Fruit fly (Drosophila melanogaster) Kc167 (cell line): Measurements from ENCODE around the gene CG3071.

Experiments
- Myc ChIP-seq: fragments of >200 bp; optimal IDR thresholded peaks from 2 replicates; lab custom pipeline; 2017; ENCODE audit warnings: missing external identifiers
- Sin3A ChIP-seq: fragments of >200 bp; optimal IDR thresholded peaks from 2 replicates; lab custom pipeline; 2018; ENCODE audit warnings: missing external identifiers
- h ChIP-seq: fragments of >200 bp; optimal IDR thresholded peaks from 3 replicates; lab custom pipeline; 2018; ENCODE audit warnings: missing external identifiers
- insv ChIP-seq: fragments of >200 bp; optimal IDR thresholded peaks from 3 replicates; lab custom pipeline; 2018; ENCODE audit warnings: missing external identifiers
- psq ChIP-seq: fragments of >200 bp; optimal IDR thresholded peaks from 2 replicates; lab custom pipeline; 2017; ENCODE audit warnings: missing external identifiers
- ttk ChIP-seq: sonication (Bioruptor generic); optimal IDR thresholded peaks from 2 replicates; lab custom pipeline; 2017; ENCODE audit warnings: missing external identifiers

Gene CG3071

DNA sequence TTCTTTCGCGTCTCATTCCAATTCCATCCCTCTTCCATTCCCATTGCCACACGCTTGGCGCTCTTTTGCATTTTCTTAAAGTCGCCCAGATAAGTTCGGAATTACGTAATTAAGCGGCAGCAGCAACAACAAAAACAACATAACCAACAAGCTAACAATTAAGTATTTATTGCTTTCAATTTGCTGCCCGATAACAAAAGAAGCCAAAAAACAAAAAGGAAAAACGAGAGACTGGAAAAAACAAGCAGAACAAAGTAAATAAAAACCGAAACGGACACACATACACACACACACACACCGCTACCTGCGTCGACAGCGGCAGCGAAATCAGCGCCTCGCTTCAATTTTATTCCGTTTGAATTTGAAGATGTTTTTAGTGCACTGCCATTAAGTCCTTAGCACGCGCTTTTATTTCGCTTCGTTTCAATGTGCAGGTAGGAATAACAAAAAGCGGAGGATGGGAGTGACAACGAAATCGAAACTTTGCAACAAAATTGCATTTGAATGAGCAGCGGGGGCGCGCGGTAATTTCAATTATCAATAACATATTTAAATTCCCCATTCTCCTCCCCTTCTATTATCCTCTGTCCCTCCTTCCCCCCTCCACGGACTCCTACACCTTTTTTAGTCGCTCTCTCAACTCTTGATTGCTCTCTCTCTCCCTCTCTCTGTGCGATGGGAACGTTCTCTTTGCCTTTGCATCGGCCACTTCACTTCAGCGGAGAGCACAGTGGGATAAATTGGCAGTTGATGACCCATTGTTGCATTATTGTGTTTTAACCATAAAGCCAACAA, 33.0 kb downstream of the CG3071 start, which contains the start of gene Raf:
Gene Raf (plus strand): TSS at position 32 of the 795 bp plus-strand sequence.
- TF ChIP-seq h (no peak), psq (lab: Kevin White, UChicago) (no peak), Myc (lab: Kevin White, UChicago) (no peak), insv (lab: Kevin White, UChicago) (no peak), ttk (no peak), Sin3A (lab: Kevin White, UChicago) (no peak)

DNA sequence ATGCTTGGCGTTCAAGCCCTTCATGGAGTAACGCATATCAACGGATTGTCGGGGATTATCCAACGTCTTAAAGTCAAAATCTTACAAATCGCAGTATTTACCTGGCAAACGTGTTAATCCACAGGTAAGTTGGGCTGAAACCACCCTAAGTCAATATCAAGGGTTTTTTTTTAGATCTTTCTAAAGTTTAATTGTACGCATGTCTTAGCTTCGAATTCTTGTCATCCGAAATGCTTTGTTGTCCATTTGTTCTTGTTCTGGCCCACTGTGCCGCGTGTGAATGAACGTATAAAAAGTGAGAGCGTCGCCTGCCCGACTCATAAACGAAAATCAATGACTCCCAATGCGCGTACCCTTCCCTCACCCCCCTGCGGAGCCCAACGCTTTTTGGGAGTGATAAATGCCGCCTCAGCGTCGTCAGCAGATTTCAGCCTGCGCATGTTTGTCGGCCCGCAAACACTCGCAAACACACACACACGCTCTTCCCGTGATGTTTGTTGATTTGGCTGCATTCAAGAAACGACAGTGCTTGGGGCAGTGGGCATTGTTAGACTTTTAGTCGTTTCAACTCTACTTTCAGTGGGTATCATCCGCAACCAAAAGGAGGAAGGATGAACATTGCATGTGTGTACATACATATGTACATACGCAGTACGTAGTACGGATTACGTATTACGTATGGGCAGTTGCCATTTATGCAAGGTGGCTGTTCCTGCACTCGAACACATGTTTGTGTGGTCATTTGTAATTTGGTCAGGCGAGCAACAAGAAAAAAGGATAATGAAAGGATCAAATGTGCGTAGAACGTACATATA, 33.8 kb downstream of the CG3071 start:
- TF ChIP-seq Myc (lab: Kevin White, UChicago) (no peak), insv (lab: Kevin White, UChicago) (no peak), psq (lab: Kevin White, UChicago) (no peak), ttk (no peak), h (no peak), Sin3A (lab: Kevin White, UChicago) (no peak)

DNA sequence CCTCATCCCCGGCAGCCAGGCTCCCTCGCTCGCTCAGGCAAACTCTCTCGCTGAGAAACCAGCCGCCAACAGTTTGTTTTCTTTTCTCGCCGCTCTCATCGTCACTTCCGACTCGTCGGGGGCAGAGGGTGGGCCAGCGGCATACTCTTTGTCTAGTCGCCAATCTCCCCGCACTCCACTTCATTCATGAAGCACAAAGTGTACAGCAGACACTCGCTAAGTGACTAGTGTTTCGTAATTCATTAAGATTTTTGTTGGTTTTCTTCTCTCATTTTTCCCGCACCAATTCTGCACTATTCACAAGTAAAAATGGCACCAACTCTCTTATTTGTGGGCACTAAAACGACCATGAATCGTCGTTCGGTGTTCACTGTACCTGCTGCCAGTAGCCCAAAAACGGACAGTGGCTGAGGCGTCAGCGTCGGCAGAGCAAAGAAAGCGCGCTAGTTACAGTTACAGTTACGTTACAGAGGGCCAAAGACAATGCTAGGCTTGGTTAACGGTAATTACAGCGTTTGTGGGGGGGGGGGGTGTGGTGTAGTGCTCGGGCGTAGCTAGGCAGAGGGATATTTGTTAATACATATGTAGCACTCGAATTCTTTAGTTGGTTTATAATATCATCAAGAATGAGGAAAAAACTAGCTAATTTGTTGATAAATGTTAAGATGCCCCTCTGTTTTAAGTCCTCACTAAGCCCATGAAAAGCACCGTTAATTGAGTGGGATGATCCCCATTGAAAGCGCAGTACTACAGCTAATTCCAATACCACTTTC, 35.0 kb downstream of the CG3071 start:
- no peak for TF ChIP-seq Myc (lab: Kevin White, UChicago)
- TF ChIP-seq h, result no peak
- no peak for TF ChIP-seq insv (lab: Kevin White, UChicago)
- no peak for TF ChIP-seq ttk
- TF ChIP-seq psq (lab: Kevin White, UChicago), result no peak
- no peak for TF ChIP-seq Sin3A (lab: Kevin White, UChicago)

DNA sequence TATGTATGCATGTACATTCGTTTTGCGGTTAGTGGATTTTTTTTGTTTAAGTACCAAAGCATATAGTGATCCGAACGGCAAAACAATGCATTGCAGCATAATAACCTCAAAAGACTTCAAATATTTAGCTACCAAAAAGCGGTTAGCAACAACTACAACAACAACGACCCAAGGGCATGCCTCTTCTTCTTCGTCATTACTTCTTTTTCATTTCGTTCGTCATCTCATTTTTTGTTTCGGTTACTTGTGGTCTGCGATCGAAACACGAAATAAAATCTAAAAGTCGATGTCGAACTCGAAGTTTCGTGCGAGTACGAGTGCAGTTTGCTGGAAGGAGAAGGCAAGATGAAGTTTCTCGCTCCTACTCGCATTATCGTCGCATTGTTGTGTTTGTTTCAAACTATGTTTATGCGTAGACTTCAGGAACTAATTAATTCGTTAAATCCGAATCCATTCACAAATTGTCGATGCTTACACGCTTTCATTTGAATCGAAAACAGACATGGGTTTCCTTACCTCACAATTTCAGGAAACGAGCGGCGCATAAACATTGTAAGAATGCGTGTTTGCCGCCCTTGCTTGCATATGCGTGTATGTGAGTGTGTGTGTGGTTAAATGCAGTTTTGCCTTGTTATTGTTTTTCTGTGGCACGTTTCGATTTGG, 36.2 kb downstream of the CG3071 start:
- TF ChIP-seq h (no peak), Myc (lab: Kevin White, UChicago) (no peak), ttk (no peak), insv (lab: Kevin White, UChicago) (no peak), Sin3A (lab: Kevin White, UChicago) (no peak), psq (lab: Kevin White, UChicago) (no peak)

DNA sequence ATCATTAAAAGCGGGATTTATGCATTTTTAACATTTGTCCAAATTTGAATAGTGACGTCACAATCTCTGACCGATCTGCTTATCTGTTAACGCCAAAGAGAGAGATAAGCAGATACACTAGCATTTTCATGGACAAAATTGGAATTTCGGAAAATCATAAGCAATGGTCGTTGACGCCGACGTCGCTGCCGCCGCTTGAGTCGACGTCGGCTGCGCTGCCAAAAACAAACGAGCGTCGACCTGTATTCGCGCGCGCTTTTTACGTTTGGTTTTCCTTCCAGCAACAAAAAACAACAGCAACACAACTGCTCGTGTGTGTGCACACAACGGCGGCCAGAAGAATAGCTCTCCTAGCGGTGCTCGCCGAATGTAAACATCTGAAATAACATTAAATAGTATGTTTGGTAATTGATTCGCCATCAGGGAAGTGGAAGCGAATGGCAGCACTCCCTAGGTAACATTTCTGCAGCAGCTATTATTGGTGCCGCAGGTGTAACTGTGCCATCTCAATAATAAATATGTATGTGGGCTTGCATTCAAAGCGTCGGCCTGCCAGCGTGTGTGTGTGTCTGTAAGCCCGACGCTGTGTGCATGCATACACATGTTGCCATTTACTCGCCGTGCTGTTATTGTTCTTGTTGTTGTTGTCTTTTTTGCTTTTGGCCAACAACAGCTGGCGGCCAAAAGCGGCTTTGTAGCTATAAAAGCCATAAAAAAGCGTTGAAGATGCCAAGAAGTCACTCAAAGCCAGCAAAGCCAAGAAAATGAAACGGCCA, 37.8 kb downstream of the CG3071 start:
- no peak for TF ChIP-seq h
- TF ChIP-seq Sin3A (lab: Kevin White, UChicago), result no peak
- TF ChIP-seq insv (lab: Kevin White, UChicago), result no peak
- TF ChIP-seq ttk, result no peak
- no peak for TF ChIP-seq psq (lab: Kevin White, UChicago)
- TF ChIP-seq Myc (lab: Kevin White, UChicago), result no peak

DNA sequence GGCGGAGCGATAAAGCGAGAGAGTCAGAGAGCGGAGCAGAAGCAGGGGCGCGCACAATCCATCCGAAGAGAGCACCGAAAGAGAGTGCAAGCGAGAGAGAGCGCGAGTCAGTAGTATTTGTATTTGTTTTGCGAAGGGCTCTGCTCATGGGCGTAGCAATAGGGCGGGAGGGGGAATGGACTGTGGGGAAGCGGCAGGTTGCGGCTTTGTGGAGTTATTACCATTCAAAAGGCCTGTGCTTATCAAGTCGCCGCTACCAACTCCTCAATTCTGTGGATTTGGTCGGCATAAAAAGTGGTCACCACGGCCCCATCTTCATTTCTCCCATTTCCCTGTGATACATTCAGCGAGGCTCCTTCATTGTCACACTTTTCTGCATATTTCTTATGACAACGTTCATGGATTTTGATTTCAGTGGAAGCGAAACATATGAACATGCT, 38.5 kb downstream of the CG3071 start:
- TF ChIP-seq h, result no peak

DNA sequence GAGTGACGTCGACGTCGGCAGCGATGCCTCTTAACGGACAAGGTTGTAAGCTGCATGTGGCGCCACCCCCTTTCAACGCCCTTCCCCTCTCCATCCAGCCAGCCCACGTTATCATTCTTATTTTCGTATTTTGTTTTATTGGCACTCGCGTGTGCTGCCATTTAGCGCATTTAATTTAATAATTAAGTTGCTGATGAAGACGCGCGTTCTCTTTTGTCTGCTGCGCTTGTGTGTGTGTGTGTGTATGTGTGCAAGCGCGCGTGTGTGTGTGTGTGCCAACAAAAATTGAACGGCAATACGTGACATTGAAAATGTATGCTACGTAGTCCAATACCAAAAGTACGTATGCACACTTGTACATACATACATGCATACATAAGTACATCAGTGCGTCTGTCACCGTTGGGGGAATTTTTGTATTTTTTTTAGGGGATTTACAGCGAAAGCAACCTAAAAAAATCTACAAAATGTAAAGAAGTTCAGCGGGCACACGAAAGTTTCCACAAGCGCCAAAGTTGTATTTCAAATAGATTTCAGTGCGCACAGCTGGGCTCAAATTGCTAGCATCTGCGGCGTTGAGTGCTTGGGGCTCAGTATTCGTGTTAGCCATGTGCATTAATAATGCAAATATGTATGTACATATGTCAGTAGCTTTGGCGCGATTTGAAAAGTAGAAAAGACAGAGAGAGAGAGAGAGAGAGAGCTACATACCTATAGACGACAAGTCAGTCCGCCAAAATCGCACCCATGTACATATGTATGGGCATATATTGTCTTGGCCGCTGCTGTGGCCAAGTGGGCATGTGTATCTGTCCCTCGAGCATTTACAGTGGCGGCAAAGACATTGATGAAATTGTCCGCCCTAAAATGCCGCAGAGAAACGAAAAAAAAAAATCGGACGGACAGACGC, 39.2 kb downstream of the CG3071 start:
- TF ChIP-seq Sin3A (lab: Kevin White, UChicago) (no peak), insv (lab: Kevin White, UChicago) (no peak), ttk (no peak), psq (lab: Kevin White, UChicago) (no peak), h (no peak), Myc (lab: Kevin White, UChicago) (no peak)

DNA sequence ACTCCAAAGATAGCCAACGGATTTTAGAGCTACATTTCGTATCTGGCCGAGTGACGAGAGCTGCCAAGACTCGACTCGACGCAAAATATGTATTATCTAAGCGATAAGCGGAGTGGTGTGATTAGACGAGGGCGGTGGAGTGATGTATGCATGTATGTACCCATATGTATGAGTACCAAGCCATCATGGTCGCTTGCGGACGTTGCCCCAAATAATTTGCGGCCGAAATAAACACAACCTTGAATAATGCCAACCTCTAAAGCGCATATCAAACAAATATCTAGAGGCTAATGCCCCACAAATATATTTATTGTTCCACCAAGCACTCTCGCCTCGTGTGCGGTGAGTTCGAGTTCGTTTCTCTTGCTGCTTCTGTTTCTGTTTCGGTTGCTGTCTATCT, 40.2 kb downstream of the CG3071 start:
- no peak for TF ChIP-seq Myc (lab: Kevin White, UChicago)
- no peak for TF ChIP-seq insv (lab: Kevin White, UChicago)
- no peak for TF ChIP-seq ttk
- no peak for TF ChIP-seq psq (lab: Kevin White, UChicago)
- no peak for TF ChIP-seq h
- TF ChIP-seq Sin3A (lab: Kevin White, UChicago), result no peak

DNA sequence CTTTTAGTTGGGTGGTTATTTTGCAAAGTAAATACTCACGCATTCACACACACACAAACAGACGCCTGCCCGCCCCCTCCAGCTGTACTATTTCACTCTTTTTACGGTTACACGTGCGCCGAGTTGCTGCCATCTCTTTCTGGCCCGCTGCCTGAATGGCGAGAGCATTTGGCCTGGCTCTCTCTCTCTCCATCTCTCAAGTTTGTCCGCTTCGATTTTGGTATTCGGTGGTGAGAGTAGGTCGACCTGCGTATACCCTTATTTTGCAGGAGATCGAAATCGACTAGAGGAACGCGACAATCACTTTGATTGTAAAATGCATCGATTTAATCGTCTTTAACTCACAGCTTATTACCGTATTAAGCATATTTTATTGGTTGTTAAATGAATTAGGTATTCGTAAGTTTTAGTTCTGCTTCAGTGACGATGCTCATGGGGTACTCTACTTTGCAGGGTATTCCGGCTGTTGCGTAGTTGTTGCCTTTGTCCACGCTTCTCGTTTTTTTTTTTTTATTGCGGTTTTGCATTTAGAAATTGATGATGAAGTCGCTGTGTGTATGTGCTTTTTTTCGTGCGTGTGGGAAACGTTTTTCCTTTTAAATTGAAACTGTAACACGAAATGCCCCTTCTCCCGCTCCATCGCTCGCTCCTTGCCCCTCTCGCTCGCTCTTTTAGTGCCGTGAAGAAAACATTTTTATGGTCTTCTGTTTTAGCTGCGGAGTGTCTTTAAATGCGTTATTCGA, 41.3 kb downstream of the CG3071 start:
- TF ChIP-seq insv (lab: Kevin White, UChicago) (peak; percentile 45), Sin3A (lab: Kevin White, UChicago) (no peak), h (no peak)
